Fruit fly (Drosophila melanogaster) whole organism, prepupa: ENCODE data around the gene Atet.

ENCODE experiments used
- CG10631 ChIP-seq: fragments of 200-800 bp; sonication (Bioruptor generic); optimal IDR thresholded peaks from 2 replicates; lab custom pipeline; 2016; ENCODE audit warnings: missing biosample characterization, missing genetic modification characterization
- CG11902 ChIP-seq: fragments of 200-800 bp; sonication (Bioruptor generic); optimal IDR thresholded peaks from 3 replicates; lab custom pipeline; 2016; ENCODE audit warnings: missing biosample characterization, missing genetic modification characterization
- CG16779 ChIP-seq: fragments of 200-800 bp; sonication (Bioruptor generic); optimal IDR thresholded peaks from 3 replicates; lab custom pipeline; 2017; ENCODE audit warnings: missing biosample characterization, mild to moderate bottlenecking, missing genetic modification characterization
- CG32006 ChIP-seq: fragments of 200-800 bp; sonication (Bioruptor generic); optimal IDR thresholded peaks from 3 replicates; lab custom pipeline; 2017; ENCODE audit warnings: missing biosample characterization, mild to moderate bottlenecking, missing genetic modification characterization
- CG6792 ChIP-seq: fragments of 200-800 bp; sonication (Bioruptor generic); optimal IDR thresholded peaks from 3 replicates; lab custom pipeline; 2016; ENCODE audit warnings: missing biosample characterization, missing genetic modification characterization
- Gug ChIP-seq: fragments of 200-800 bp; sonication (Bioruptor generic); IDR thresholded peaks from 2 replicates; pipeline ENCODE4 v1.3.6; 2022; ENCODE audit warnings: missing biosample characterization, missing genetic modification characterization
- Hr39 ChIP-seq: fragments of 200-800 bp; sonication (Bioruptor generic); optimal IDR thresholded peaks from 2 replicates; lab custom pipeline; 2016; ENCODE audit warnings: missing biosample characterization, missing genetic modification characterization
- fkh ChIP-seq: fragments of 200-800 bp; sonication (Bioruptor generic); optimal IDR thresholded peaks from 3 replicates; lab custom pipeline; 2017; ENCODE audit warnings: missing biosample characterization, mild to moderate bottlenecking, missing genetic modification characterization, moderate library complexity
- salr ChIP-seq, 2 experiments: fragments of 200-800 bp; sonication (Bioruptor generic); optimal IDR thresholded peaks; 3 replicates each; lab custom pipeline; 2016 to 2018; ENCODE audit warnings: missing biosample characterization in 2 of 2, missing genetic modification characterization in 2 of 2, mild to moderate bottlenecking in 1 of 2
- svp ChIP-seq: fragments of 200-800 bp; sonication (Bioruptor generic); peaks from one replicate; lab custom pipeline; 2016; ENCODE audit warnings: missing biosample characterization, missing genetic modification characterization

- no peak for TF ChIP-seq CG16779
- TF ChIP-seq salr (GFP tag; optimal IDR thresholded peaks at IDR 0.05; lab: Kevin White, UChicago), result no peak
- TF ChIP-seq CG6792 (GFP tag; lab: Kevin White, UChicago), result no peak
- peak; percentile 3 for TF ChIP-seq svp (GFP tag; lab: Kevin White, UChicago)
- TF ChIP-seq Hr39 (GFP tag; lab: Kevin White, UChicago), result no peak
- no peak for TF ChIP-seq fkh (GFP tag; lab: Kevin White, UChicago)
- no peak for TF ChIP-seq CG11902 (GFP tag; lab: Kevin White, UChicago)
- no peak for TF ChIP-seq CG10631
- no peak for TF ChIP-seq CG32006 (GFP tag; lab: Kevin White, UChicago)
- TF ChIP-seq Gug (GFP tag; lab: Robert Waterston, UW), result no peak
Observed at dm6 chr2L:4310028-4310658, 23.6 kb upstream of the Atet start.
